Fruit fly (Drosophila melanogaster) whole organism, embryonic: ENCODE results near the gene CG32984.

Experiments
- Bteb2 ChIP-seq: fragments of 200-800 bp; sonication (Bioruptor generic); optimal IDR thresholded peaks from 2 replicates; lab custom pipeline; 2016; ENCODE audit warnings: missing biosample characterization, missing genetic modification characterization
- CG10321 ChIP-seq: fragments of 200-800 bp; sonication (Bioruptor generic); IDR thresholded peaks from 2 replicates; pipeline ENCODE4 v1.3.6; 2022; ENCODE audit warnings: missing biosample characterization, missing genetic modification characterization
- CG10366 ChIP-seq: fragments of 200-800 bp; sonication (Bioruptor generic); IDR thresholded peaks from 2 replicates; pipeline ENCODE4 v1.3.6; 2022; ENCODE audit warnings: missing biosample characterization, missing genetic modification characterization
- CG10543 ChIP-seq: fragments of 200-800 bp; sonication (Bioruptor generic); optimal IDR thresholded peaks from 3 replicates; lab custom pipeline; 2017; ENCODE audit warnings: missing biosample characterization, mild to moderate bottlenecking, missing genetic modification characterization, moderate library complexity
- CG12236 ChIP-seq: fragments of 200-800 bp; sonication (Bioruptor generic); optimal IDR thresholded peaks from 2 replicates; lab custom pipeline; 2016; ENCODE audit warnings: missing biosample characterization, missing genetic modification characterization
- CG12391 ChIP-seq: fragments of 200-800 bp; sonication (Bioruptor generic); optimal IDR thresholded peaks from 3 replicates; lab custom pipeline; 2018; ENCODE audit warnings: missing biosample characterization, mild to moderate bottlenecking, missing genetic modification characterization, moderate library complexity
- CG12942 ChIP-seq: fragments of 200-800 bp; sonication (Bioruptor generic); optimal IDR thresholded peaks from 3 replicates; lab custom pipeline; 2016; ENCODE audit warnings: missing biosample characterization, missing genetic modification characterization
- CG13123 ChIP-seq: fragments of 200-800 bp; sonication (Bioruptor generic); optimal IDR thresholded peaks from 2 replicates; lab custom pipeline; 2016; ENCODE audit warnings: missing biosample characterization, missing genetic modification characterization
- CG4424 ChIP-seq: fragments of 200-800 bp; sonication (Bioruptor generic); optimal IDR thresholded peaks from 3 replicates; lab custom pipeline; 2016; ENCODE audit warnings: missing biosample characterization, missing genetic modification characterization
- CG4617 ChIP-seq: fragments of 200-800 bp; sonication (Bioruptor generic); optimal IDR thresholded peaks from 3 replicates; lab custom pipeline; 2016; ENCODE audit warnings: missing biosample characterization, missing genetic modification characterization, borderline replicate concordance
- CG5245 ChIP-seq: fragments of 200-800 bp; sonication (Bioruptor generic); optimal IDR thresholded peaks from 3 replicates; lab custom pipeline; 2016; ENCODE audit warnings: missing biosample characterization, missing genetic modification characterization
- CG6765 ChIP-seq: fragments of 200-800 bp; sonication (Bioruptor generic); optimal IDR thresholded peaks from 3 replicates; lab custom pipeline; 2017; ENCODE audit warnings: missing biosample characterization, mild to moderate bottlenecking, missing genetic modification characterization
- CG7357 ChIP-seq: fragments of 200-800 bp; sonication (Bioruptor generic); IDR thresholded peaks from 3 replicates; pipeline ENCODE4 v1.3.6; 2022; ENCODE audit warnings: missing biosample characterization, missing genetic modification characterization
- CG8089 ChIP-seq: fragments of 200-800 bp; sonication (Bioruptor generic); optimal IDR thresholded peaks from 3 replicates; lab custom pipeline; 2016; ENCODE audit warnings: missing biosample characterization, missing genetic modification characterization
- CG8924 ChIP-seq: fragments of 200-800 bp; optimal IDR thresholded peaks from 3 replicates; lab custom pipeline; 2019; ENCODE audit warnings: missing biosample characterization, mild to moderate bottlenecking, missing genetic modification characterization, moderate library complexity
- CG9215 ChIP-seq: fragments of 200-800 bp; sonication (Bioruptor generic); IDR thresholded peaks from 2 replicates; pipeline ENCODE4 v1.3.6; 2022; ENCODE audit warnings: missing biosample characterization, missing genetic modification characterization
- CG9817 ChIP-seq: fragments of 200-800 bp; sonication (Bioruptor generic); optimal IDR thresholded peaks from 2 replicates; lab custom pipeline; 2018; ENCODE audit warnings: missing biosample characterization, mild to moderate bottlenecking, missing genetic modification characterization, moderate library complexity
- D19A ChIP-seq: fragments of 200-800 bp; optimal IDR thresholded peaks from 3 replicates; lab custom pipeline; 2019; ENCODE audit warnings: missing biosample characterization, mild to moderate bottlenecking, missing genetic modification characterization, moderate library complexity
- Dip2 ChIP-seq: fragments of 200-800 bp; sonication (Bioruptor generic); IDR thresholded peaks from 2 replicates; pipeline ENCODE4 v1.3.6; 2022; ENCODE audit warnings: missing biosample characterization, missing genetic modification characterization
- Drgx ChIP-seq: fragments of 200-800 bp; sonication (Bioruptor generic); IDR thresholded peaks from 2 replicates; pipeline ENCODE4 v1.3.6; 2022; ENCODE audit warnings: missing biosample characterization, missing genetic modification characterization
- Myb ChIP-seq: fragments of 200-800 bp; sonication (Bioruptor generic); optimal IDR thresholded peaks from 2 replicates; lab custom pipeline; 2016; ENCODE audit warnings: missing biosample characterization, missing genetic modification characterization
- Nf-YB ChIP-seq: fragments of 200-800 bp; sonication (Bioruptor generic); optimal IDR thresholded peaks from 3 replicates; lab custom pipeline; 2019; ENCODE audit warnings: missing biosample characterization, mild to moderate bottlenecking, missing genetic modification characterization, moderate library complexity
- Opbp ChIP-seq: fragments of 200-800 bp; sonication (Bioruptor generic); IDR thresholded peaks from 3 replicates; pipeline ENCODE4 v1.3.6; 2022; ENCODE audit warnings: missing biosample characterization, missing genetic modification characterization; ENCODE audit not compliant: partially characterized antibody
- Rfx ChIP-seq: fragments of 200-800 bp; sonication (Bioruptor generic); IDR thresholded peaks from 2 replicates; pipeline ENCODE4 v1.3.6; 2022; ENCODE audit warnings: missing biosample characterization, missing genetic modification characterization
- Sox100B ChIP-seq: fragments of 200-800 bp; sonication (Bioruptor generic); optimal IDR thresholded peaks from 3 replicates; lab custom pipeline; 2018; ENCODE audit warnings: missing biosample characterization, mild to moderate bottlenecking, missing genetic modification characterization
- Taf1 ChIP-seq: fragments of 200-800 bp; sonication (Bioruptor generic); IDR thresholded peaks from 2 replicates; pipeline ENCODE4 v1.3.6; 2022; ENCODE audit warnings: missing biosample characterization, missing genetic modification characterization
- YL-1 ChIP-seq: fragments of 200-800 bp; sonication (Bioruptor generic); optimal IDR thresholded peaks from 3 replicates; lab custom pipeline; 2017; ENCODE audit warnings: missing biosample characterization, mild to moderate bottlenecking, missing genetic modification characterization
- al ChIP-seq: fragments of 200-800 bp; sonication (Bioruptor generic); IDR thresholded peaks from 2 replicates; pipeline ENCODE4 v1.3.6; 2022; ENCODE audit warnings: missing biosample characterization, missing genetic modification characterization
- ase ChIP-seq: fragments of 200-800 bp; sonication (Bioruptor generic); IDR thresholded peaks from 3 replicates; pipeline ENCODE4 v1.3.6; 2022; ENCODE audit warnings: missing biosample characterization, missing genetic modification characterization
- bcd ChIP-seq: fragments of 200-800 bp; sonication (Bioruptor generic); optimal IDR thresholded peaks from 2 replicates; lab custom pipeline; 2017; ENCODE audit warnings: missing biosample characterization, mild to moderate bottlenecking, missing genetic modification characterization
- bowl ChIP-seq: fragments of 200-800 bp; sonication (Bioruptor generic); IDR thresholded peaks from 2 replicates; pipeline ENCODE4 v1.3.6; 2022; ENCODE audit warnings: missing biosample characterization, missing genetic modification characterization
- dmrt99B ChIP-seq: fragments of 200-800 bp; sonication (Bioruptor generic); optimal IDR thresholded peaks from 2 replicates; lab custom pipeline; 2018; ENCODE audit warnings: missing biosample characterization, mild to moderate bottlenecking, missing genetic modification characterization, moderate library complexity
- gce ChIP-seq: fragments of 200-800 bp; sonication (Bioruptor generic); IDR thresholded peaks from 3 replicates; pipeline ENCODE4 v1.3.6; 2022; ENCODE audit warnings: missing biosample characterization, missing genetic modification characterization
- gcm ChIP-seq: fragments of 200-800 bp; sonication (Bioruptor generic); optimal IDR thresholded peaks from 2 replicates; lab custom pipeline; 2019; ENCODE audit warnings: missing biosample characterization, mild to moderate bottlenecking, missing genetic modification characterization, moderate library complexity
- hth ChIP-seq: fragments of >200 bp; optimal IDR thresholded peaks from 2 replicates; lab custom pipeline; 2017; ENCODE audit warnings: inconsistent platforms
- knrl ChIP-seq: fragments of 200-800 bp; sonication (Bioruptor generic); IDR thresholded peaks from 3 replicates; pipeline ENCODE4 v1.3.6; 2022; ENCODE audit warnings: missing biosample characterization, missing genetic modification characterization; ENCODE audit not compliant: partially characterized antibody
- lab ChIP-seq: fragments of 200-800 bp; sonication (Bioruptor generic); optimal IDR thresholded peaks from 3 replicates; lab custom pipeline; 2017; ENCODE audit warnings: missing biosample characterization, missing genetic modification characterization, mild to moderate bottlenecking, moderate library complexity, missing genetic modification reagents
- oc ChIP-seq: fragments of 200-800 bp; sonication (Bioruptor generic); optimal IDR thresholded peaks from 2 replicates; lab custom pipeline; 2018; ENCODE audit warnings: missing biosample characterization, mild to moderate bottlenecking, missing genetic modification characterization, moderate library complexity
- pita ChIP-seq: fragments of 200-800 bp; sonication (Bioruptor generic); optimal IDR thresholded peaks from 2 replicates; lab custom pipeline; 2017; ENCODE audit warnings: missing biosample characterization, mild to moderate bottlenecking, missing genetic modification characterization
- prd ChIP-seq, 3 experiments: fragments of >200 bp in 2 of 3; fragments of 200-800 bp in 1 of 3; sonication (Bioruptor generic) in 1 of 3; optimal IDR thresholded peaks in 2 of 3; IDR thresholded peaks in 1 of 3; 2 replicates in 2 of 3; 3 replicates in 1 of 3; pipeline versions ENCODE4 v1.3.6 to Lab custom; 2017 to 2022; ENCODE audit warnings: missing biosample characterization in 1 of 3, missing genetic modification characterization in 1 of 3
- sens ChIP-seq: fragments of 200-800 bp; sonication (Bioruptor generic); peaks from one replicate; lab custom pipeline; 2016; ENCODE audit warnings: missing biosample characterization, missing genetic modification characterization
- slbo ChIP-seq: fragments of 200-800 bp; sonication (Bioruptor generic); IDR thresholded peaks from 2 replicates; pipeline ENCODE4 v1.3.6; 2022; ENCODE audit warnings: missing biosample characterization, missing genetic modification characterization
- sug ChIP-seq: fragments of 200-800 bp; optimal IDR thresholded peaks from 2 replicates; lab custom pipeline; 2019; ENCODE audit warnings: missing biosample characterization, mild to moderate bottlenecking, missing genetic modification characterization, moderate library complexity
- tio ChIP-seq: fragments of 200-800 bp; sonication (Bioruptor generic); optimal IDR thresholded peaks from 2 replicates; lab custom pipeline; 2017; ENCODE audit warnings: missing biosample characterization, missing genetic modification characterization, inconsistent platforms
- tll ChIP-seq, 2 experiments: fragments of 200-800 bp in 1 of 2; fragments of >200 bp in 1 of 2; sonication (Bioruptor generic) in 1 of 2; optimal IDR thresholded peaks; 2 replicates each; lab custom pipeline; 2017 to 2019; ENCODE audit warnings: missing biosample characterization in 2 of 2, missing genetic modification characterization in 2 of 2, mild to moderate bottlenecking in 1 of 2, moderate library complexity in 1 of 2
- tna ChIP-seq: fragments of 200-800 bp; sonication (Bioruptor generic); IDR thresholded peaks from 2 replicates; pipeline ENCODE4 v1.3.6; 2022; ENCODE audit warnings: missing biosample characterization, missing genetic modification characterization; ENCODE audit not compliant: partially characterized antibody
- unc-4 ChIP-seq: fragments of 200-800 bp; sonication (Bioruptor generic); IDR thresholded peaks from 2 replicates; pipeline ENCODE4 v1.3.6; 2022; ENCODE audit warnings: missing biosample characterization, missing genetic modification characterization; ENCODE audit not compliant: partially characterized antibody
- zen ChIP-seq: fragments of 200-800 bp; sonication (Bioruptor generic); optimal IDR thresholded peaks from 3 replicates; lab custom pipeline; 2018; ENCODE audit warnings: missing biosample characterization, mild to moderate bottlenecking, missing genetic modification characterization, moderate library complexity
- zen2 ChIP-seq: fragments of 200-800 bp; sonication (Bioruptor generic); IDR thresholded peaks from 3 replicates; pipeline ENCODE4 v1.3.6; 2022; ENCODE audit warnings: missing biosample characterization, missing genetic modification characterization; ENCODE audit not compliant: partially characterized antibody

The CG32984 gene

DNA sequence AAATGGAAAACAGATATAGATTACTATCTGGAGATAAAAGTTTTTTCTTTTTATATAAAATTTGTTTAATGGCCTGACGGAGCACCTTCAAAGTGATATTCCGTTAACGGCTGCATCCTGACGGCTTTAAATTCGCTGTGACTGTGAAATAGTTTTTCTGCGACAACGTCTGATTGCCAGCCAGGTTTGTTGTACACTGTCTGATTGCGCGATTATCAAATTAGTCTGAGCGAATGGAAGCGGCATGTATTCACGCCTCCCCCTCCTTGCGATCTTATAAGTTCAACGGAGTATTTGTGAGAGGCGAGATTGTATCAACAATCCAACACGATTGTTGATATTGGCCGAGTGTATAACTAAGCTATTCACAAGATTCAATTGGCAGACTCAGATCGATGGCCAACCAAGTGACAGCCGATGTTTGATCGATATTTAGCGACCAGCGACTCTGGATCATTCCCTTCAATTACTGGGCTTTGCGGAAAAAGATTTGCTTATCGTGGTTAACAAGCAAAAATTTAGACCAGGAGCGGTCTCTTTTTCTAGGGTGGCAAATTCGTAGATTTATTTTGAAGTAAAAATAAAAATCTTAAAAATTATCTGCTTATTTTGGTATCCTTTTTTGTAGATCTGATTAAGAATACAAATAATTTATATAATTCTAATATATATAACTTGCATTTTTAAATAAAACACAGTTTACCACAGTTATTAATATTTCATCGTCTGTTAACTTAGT lies 9.0 kb upstream of the CG32984 start (continued):
- TF ChIP-seq Opbp (GFP tag; lab: Robert Waterston, UW) = no peak
- 0 out of 2 replicates have a peak, but pooled peaks have one; percentile 22 for TF ChIP-seq CG10321 (GFP tag; lab: Robert Waterston, UW)
- TF ChIP-seq knrl = no peak
- no peak for TF ChIP-seq bowl
- TF ChIP-seq sug = no peak
- peak; percentile 19 for TF ChIP-seq sens (GFP tag; lab: Kevin White, UChicago)
- no peak for TF ChIP-seq Sox100B (GFP tag; lab: Kevin White, UChicago)
- peak; percentile 7; the same call in 1 of the 2 replicates for TF ChIP-seq Rfx (GFP tag; lab: Robert Waterston, UW)
- TF ChIP-seq CG10543 (GFP tag; lab: Kevin White, UChicago) = peak; percentile 1
- TF ChIP-seq slbo = peak; percentile 53
- TF ChIP-seq unc-4 = no peak
- no peak for TF ChIP-seq CG10366
- no peak for TF ChIP-seq CG8089 (GFP tag; lab: Kevin White, UChicago)
- TF ChIP-seq CG9215 (GFP tag; lab: Robert Waterston, UW) = no peak
- no peak for TF ChIP-seq CG9817 (tag; lab: Kevin White, UChicago)
- TF ChIP-seq Bteb2 (GFP tag; lab: Kevin White, UChicago) = no peak
- TF ChIP-seq Taf1 = no peak
- no peak for TF ChIP-seq CG7357 (GFP tag; lab: Robert Waterston, UW)
- TF ChIP-seq CG13123 (GFP tag; lab: Kevin White, UChicago) = no peak
- no peak for TF ChIP-seq CG12942 (GFP tag; lab: Kevin White, UChicago)
- no peak for TF ChIP-seq bcd
- TF ChIP-seq CG6765 = no peak
- TF ChIP-seq al (GFP tag; lab: Robert Waterston, UW) = no peak
- no peak for TF ChIP-seq Drgx
- TF ChIP-seq CG8924 (tag; lab: Kevin White, UChicago) = no peak
- no peak for TF ChIP-seq Nf-YB (GFP tag; lab: Kevin White, UChicago)
- no peak for TF ChIP-seq CG12391 (tag; lab: Kevin White, UChicago)
- no peak for TF ChIP-seq CG4424 (GFP tag; lab: Kevin White, UChicago)
- TF ChIP-seq dmrt99B (tag; lab: Kevin White, UChicago) = no peak
- TF ChIP-seq Myb (GFP tag; lab: Kevin White, UChicago) = no peak
- TF ChIP-seq gce (GFP tag; lab: Robert Waterston, UW) = no peak
- no peak for TF ChIP-seq zen2 (GFP tag; lab: Robert Waterston, UW)
- no peak for TF ChIP-seq oc (tag; lab: Kevin White, UChicago)
- TF ChIP-seq lab (GFP tag; lab: Kevin White, UChicago) = peak; percentile 3
- no peak for TF ChIP-seq hth
- TF ChIP-seq CG5245 (GFP tag; lab: Kevin White, UChicago) = no peak
- TF ChIP-seq tna (GFP tag; lab: Robert Waterston, UW) = no peak
- no peak for TF ChIP-seq D19A (tag; lab: Kevin White, UChicago)
- TF ChIP-seq pita (GFP tag; lab: Kevin White, UChicago) = no peak
- no peak for TF ChIP-seq YL-1
- no peak for TF ChIP-seq gcm (GFP tag; lab: Kevin White, UChicago)
- TF ChIP-seq ase (GFP tag; lab: Robert Waterston, UW) = no peak
- TF ChIP-seq Dip2 = no peak
- no peak for TF ChIP-seq tio
- no peak for TF ChIP-seq CG4617 (GFP tag; lab: Kevin White, UChicago)
- no peak for TF ChIP-seq tll (GFP tag; optimal IDR thresholded peaks at IDR 0.05; lab: Kevin White, UChicago)
- no peak for TF ChIP-seq prd (optimal IDR thresholded peaks at IDR 0.05; lab: Kevin White, UChicago)
- TF ChIP-seq prd (GFP tag; IDR thresholded peaks at IDR 0.05; lab: Robert Waterston, UW) = no peak
- no peak for TF ChIP-seq CG12236 (GFP tag; lab: Kevin White, UChicago)
- no peak for TF ChIP-seq zen (tag; lab: Kevin White, UChicago)
